Worm (Caenorhabditis elegans): ENCODE data around the gene mpz-4.

Gene mpz-4

ce11 chrIV:4829641-4830040, 2.5 kb upstream of the mpz-4 start:
- TF ChIP-seq ces-1 (GFP tag; optimal IDR thresholded peaks at IDR 0.05) (no peak), elt-3 (tag; optimal IDR thresholded peaks at IDR 0.05) (no peak), M03D4.4 (tag; optimal IDR thresholded peaks at IDR 0.05) (no peak), nhr-28 (tag; optimal IDR thresholded peaks at IDR 0.05) (no peak), blmp-1 (tag; optimal IDR thresholded peaks at IDR 0.05) (no peak), ceh-83 (GFP tag; optimal IDR thresholded peaks at IDR 0.05) (no peak), ham-2 (GFP tag; optimal IDR thresholded peaks at IDR 0.05) (no peak), bed-3 (GFP tag; optimal IDR thresholded peaks at IDR 0.05) (no peak), pha-4 (tag; optimal IDR thresholded peaks at IDR 0.05) (no peak), hlh-1 (tag; optimal IDR thresholded peaks at IDR 0.05) (no peak), lin-32 (GFP tag; optimal IDR thresholded peaks at IDR 0.05) (no peak), mab-5 (tag; optimal IDR thresholded peaks at IDR 0.05) (no peak), nhr-76 (tag; optimal IDR thresholded peaks at IDR 0.05) (no peak), tbx-8 (GFP tag; optimal IDR thresholded peaks at IDR 0.05) (no peak)

ce11 chrIV:4821843-4822242, 5.3 kb downstream of the mpz-4 start:
- TF ChIP-seq snpc-4 (tag; optimal IDR thresholded peaks at IDR 0.05): no peak

- TF ChIP-seq ceh-39 (tag; optimal IDR thresholded peaks at IDR 0.05): no peak
- no peak for TF ChIP-seq ces-1 (GFP tag; optimal IDR thresholded peaks at IDR 0.05)
- TF ChIP-seq tbx-8 (GFP tag; optimal IDR thresholded peaks at IDR 0.05): no peak
- no peak for TF ChIP-seq nhr-12 (tag; optimal IDR thresholded peaks at IDR 0.05)
- no peak for TF ChIP-seq mab-5 (tag; optimal IDR thresholded peaks at IDR 0.05)
- no peak for TF ChIP-seq unc-62 (GFP tag; optimal IDR thresholded peaks at IDR 0.05)
- TF ChIP-seq lin-13 (tag; optimal IDR thresholded peaks at IDR 0.05): no peak
- no peak for TF ChIP-seq snpc-4 (tag; optimal IDR thresholded peaks at IDR 0.05)
- no peak for TF ChIP-seq drap-1 (GFP tag; optimal IDR thresholded peaks at IDR 0.05)
- TF ChIP-seq zip-8 (tag; optimal IDR thresholded peaks at IDR 0.05): no peak
- no peak for TF ChIP-seq ham-2 (GFP tag; optimal IDR thresholded peaks at IDR 0.05)
- no peak for TF ChIP-seq mep-1 (tag; optimal IDR thresholded peaks at IDR 0.05)
- TF ChIP-seq lin-32 (GFP tag; optimal IDR thresholded peaks at IDR 0.05): no peak
- no peak for TF ChIP-seq ceh-43 (GFP tag; optimal IDR thresholded peaks at IDR 0.05)
Measured at ce11 chrIV:4821054-4821453, 6.1 kb downstream of the mpz-4 start, which contains the start of gene H06H21.8. H06H21.8 (minus strand) TSS chrIV:4821131.

ce11 chrIV:4814185-4814584, 12.9 kb downstream of the mpz-4 start, which contains the start of gene srw-94:
srw-94 (plus strand) TSS chrIV:4814485.
- no peak for TF ChIP-seq mls-2 (tag; optimal IDR thresholded peaks at IDR 0.05)
- no peak for TF ChIP-seq lsy-2 (tag; optimal IDR thresholded peaks at IDR 0.05)
- no peak for TF ChIP-seq snpc-4 (tag; optimal IDR thresholded peaks at IDR 0.05)
- TF ChIP-seq ztf-11 (tag; optimal IDR thresholded peaks at IDR 0.05): no peak
- no peak for TF ChIP-seq ces-1 (GFP tag; optimal IDR thresholded peaks at IDR 0.05)
- TF ChIP-seq sem-2 (GFP tag; optimal IDR thresholded peaks at IDR 0.05): no peak
- TF ChIP-seq drap-1 (GFP tag; optimal IDR thresholded peaks at IDR 0.05): no peak
- TF ChIP-seq unc-62 (GFP tag; optimal IDR thresholded peaks at IDR 0.05): no peak
- TF ChIP-seq ham-2 (GFP tag; optimal IDR thresholded peaks at IDR 0.05): no peak
- no peak for TF ChIP-seq unc-39 (tag; optimal IDR thresholded peaks at IDR 0.05)
- TF ChIP-seq ceh-39 (tag; optimal IDR thresholded peaks at IDR 0.05): no peak
- no peak for TF ChIP-seq nhr-76 (tag; optimal IDR thresholded peaks at IDR 0.05)

ce11 chrIV:4811863-4812262, 15.3 kb downstream of the mpz-4 start, which contains the start of gene srw-95:
srw-95 (plus strand) TSS chrIV:4812075.
- TF ChIP-seq lsy-2 (tag; optimal IDR thresholded peaks at IDR 0.05) (no peak), sem-2 (GFP tag; optimal IDR thresholded peaks at IDR 0.05) (no peak), hlh-1 (tag; optimal IDR thresholded peaks at IDR 0.05) (no peak), ceh-43 (GFP tag; optimal IDR thresholded peaks at IDR 0.05) (no peak), mep-1 (tag; optimal IDR thresholded peaks at IDR 0.05) (no peak), ceh-39 (tag; optimal IDR thresholded peaks at IDR 0.05) (no peak), ces-1 (GFP tag; optimal IDR thresholded peaks at IDR 0.05) (no peak), sptf-1 (tag; optimal IDR thresholded peaks at IDR 0.05) (no peak), elt-3 (tag; optimal IDR thresholded peaks at IDR 0.05) (no peak), lin-13 (tag; optimal IDR thresholded peaks at IDR 0.05) (no peak), lin-32 (GFP tag; optimal IDR thresholded peaks at IDR 0.05) (no peak), bed-3 (GFP tag; optimal IDR thresholded peaks at IDR 0.05) (no peak), ceh-83 (GFP tag; optimal IDR thresholded peaks at IDR 0.05) (no peak), ztf-11 (tag; optimal IDR thresholded peaks at IDR 0.05) (no peak), elt-1 (tag; optimal IDR thresholded peaks at IDR 0.05; ENCODE audit: borderline replicate concordance, insufficient read depth) (no peak), unc-120 (tag; optimal IDR thresholded peaks at IDR 0.05; ENCODE audit: poor library complexity, severe bottlenecking) (no peak), M03D4.4 (tag; optimal IDR thresholded peaks at IDR 0.05) (no peak), unc-39 (tag; optimal IDR thresholded peaks at IDR 0.05) (no peak), nhr-2 (tag; optimal IDR thresholded peaks at IDR 0.05) (no peak), nhr-12 (tag; optimal IDR thresholded peaks at IDR 0.05) (no peak)

All from whole organism, mixed stage, embryonic.